Worm (Caenorhabditis elegans) whole organism, L3 larva: ENCODE measurements around the gene rnf-5.

Experiments used
- egl-27 ChIP-seq: sonication (generic microtip); optimal IDR thresholded peaks from 4 replicates; lab custom pipeline; 2017; ENCODE audit warnings: missing biosample characterization, missing genetic modification reagents, missing genetic modification characterization
- elt-2 ChIP-seq: sonication (generic microtip); optimal IDR thresholded peaks from 2 replicates; lab custom pipeline; 2016; ENCODE audit warnings: missing genetic modification reagents, mild to moderate bottlenecking, missing genetic modification characterization, missing compliant biosample characterization
- nhr-12 ChIP-seq: fragments of 150-350 bp; optimal IDR thresholded peaks from 2 replicates; lab custom pipeline; 2014; ENCODE audit warnings: missing biosample characterization, missing genetic modification characterization
- skn-1 ChIP-seq: fragments of 150-350 bp; optimal IDR thresholded peaks from 2 replicates; lab custom pipeline; 2014; ENCODE audit warnings: missing biosample characterization, missing genetic modification characterization
- ztf-4 ChIP-seq: fragments of 150-350 bp; optimal IDR thresholded peaks from 2 replicates; lab custom pipeline; 2014; ENCODE audit warnings: missing biosample characterization, missing genetic modification characterization

DNA sequence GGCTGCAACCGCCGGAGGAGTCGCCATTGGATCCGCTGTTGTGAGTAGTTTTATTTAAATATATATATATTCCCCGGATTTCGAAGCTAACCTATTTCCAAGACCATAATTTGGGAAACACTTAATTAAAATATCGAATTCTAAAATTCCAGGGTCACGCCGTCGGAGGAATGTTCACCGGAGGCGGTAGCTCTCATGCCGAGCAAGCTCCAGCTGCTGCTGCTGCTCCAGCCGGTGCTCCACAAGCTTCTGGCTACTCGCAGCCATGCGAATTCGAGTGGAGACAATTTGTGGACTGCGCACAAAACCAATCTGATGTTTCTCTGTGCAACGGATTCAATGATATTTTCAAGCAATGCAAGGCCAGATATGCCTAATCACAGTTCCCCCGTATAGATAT lies 14.3 kb downstream of the rnf-5 start:
- no peak for TF ChIP-seq skn-1 (tag; lab: Kevin White, UChicago)
- TF ChIP-seq nhr-12 = no peak
- TF ChIP-seq elt-2 (tag; lab: Kevin White, UChicago) = no peak
- no peak for TF ChIP-seq ztf-4 (tag; lab: Kevin White, UChicago)
- TF ChIP-seq egl-27 (tag; lab: Kevin White, UChicago) = no peak
